Worm (Caenorhabditis elegans) whole organism, L4 larva: Measurements from ENCODE around the gene K05F1.14.

ENCODE experiments used
- R02D3.7 ChIP-seq: fragments of 150-350 bp; sonication (generic microtip); optimal IDR thresholded peaks from 3 replicates; lab custom pipeline; 2014; ENCODE audit warnings: missing biosample characterization, missing genetic modification characterization
- Y48G9A.11 ChIP-seq: fragments of 200-800 bp; sonication (Bioruptor generic); IDR thresholded peaks from 2 replicates; pipeline ENCODE4 v1.3.6; 2022; ENCODE audit warnings: missing genetic modification reagents, missing genetic modification characterization, missing compliant biosample characterization
- aha-1 ChIP-seq: fragments of 150-350 bp; peaks from one replicate; lab custom pipeline; 2014; ENCODE audit warnings: missing biosample characterization, missing genetic modification characterization
- ama-1 ChIP-seq: fragments of 150-350 bp; optimal IDR thresholded peaks from 2 replicates; lab custom pipeline; 2014; ENCODE audit warnings: inconsistent platforms, mixed read lengths
- attf-4 ChIP-seq: sonication (generic microtip); optimal IDR thresholded peaks from 3 replicates; lab custom pipeline; 2017; ENCODE audit warnings: missing biosample characterization, missing genetic modification characterization
- ceh-20 ChIP-seq: fragments of 200-800 bp; sonication (Bioruptor generic); IDR thresholded peaks from 2 replicates; pipeline ENCODE4 v1.3.6; 2022; ENCODE audit warnings: missing genetic modification reagents, missing genetic modification characterization, missing compliant biosample characterization
- ceh-28 ChIP-seq: fragments of 150-350 bp; optimal IDR thresholded peaks from 2 replicates; lab custom pipeline; 2014; ENCODE audit warnings: missing biosample characterization, missing genetic modification reagents, missing genetic modification characterization
- cey-2 ChIP-seq: sonication (generic microtip); optimal IDR thresholded peaks from 3 replicates; lab custom pipeline; 2017; ENCODE audit warnings: missing genetic modification characterization, mild to moderate bottlenecking, missing compliant biosample characterization, antibody characterized with exemption, borderline replicate concordance; ENCODE audit not compliant: insufficient read depth
- daf-16 ChIP-seq, 3 experiments: sonication (generic microtip); optimal IDR thresholded peaks; 2 replicates each; lab custom pipeline; 2016 to 2017; ENCODE audit warnings: missing genetic modification characterization in 3 of 3, missing genetic modification reagents in 3 of 3, mild to moderate bottlenecking in 2 of 3, missing compliant biosample characterization in 2 of 3, missing biosample characterization in 1 of 3, moderate library complexity in 1 of 3
- daf-19 ChIP-seq: fragments of 200-800 bp; sonication (Bioruptor generic); conservative IDR thresholded peaks from 2 replicates; pipeline ENCODE4 v1.3.6; 2022; ENCODE audit warnings: missing genetic modification characterization, missing compliant biosample characterization
- dpl-1 ChIP-seq: fragments of 150-350 bp; optimal IDR thresholded peaks from 2 replicates; lab custom pipeline; 2014; ENCODE audit warnings: missing biosample characterization, missing genetic modification reagents, missing genetic modification characterization
- dve-1 ChIP-seq: sonication (generic microtip); optimal IDR thresholded peaks from 2 replicates; lab custom pipeline; 2017; ENCODE audit warnings: antibody characterized with exemption, mild to moderate bottlenecking, missing genetic modification characterization, missing compliant biosample characterization; ENCODE audit not compliant: insufficient read depth
- egl-27 ChIP-seq: sonication (generic microtip); optimal IDR thresholded peaks from 3 replicates; lab custom pipeline; 2017; ENCODE audit warnings: missing biosample characterization, missing genetic modification reagents, missing genetic modification characterization
- gei-8 ChIP-seq: fragments of 200-800 bp; sonication (Bioruptor generic); optimal IDR thresholded peaks from 2 replicates; lab custom pipeline; 2018; ENCODE audit warnings: mild to moderate bottlenecking, missing genetic modification characterization, missing compliant biosample characterization
- jun-1 ChIP-seq: fragments of 150-350 bp; optimal IDR thresholded peaks from 2 replicates; lab custom pipeline; 2014; ENCODE audit warnings: missing biosample characterization, missing genetic modification reagents, missing genetic modification characterization
- lim-7 ChIP-seq: fragments of 200-800 bp; sonication (Bioruptor generic); IDR thresholded peaks from 2 replicates; pipeline ENCODE4 v1.3.6; 2022; ENCODE audit warnings: missing genetic modification characterization, missing compliant biosample characterization
- lin-15B ChIP-seq: fragments of 150-350 bp; sonication (generic microtip); optimal IDR thresholded peaks from 3 replicates; lab custom pipeline; 2014; ENCODE audit warnings: missing biosample characterization, missing genetic modification characterization
- lin-38 ChIP-seq: fragments of 200-800 bp; sonication (Bioruptor generic); IDR thresholded peaks from 2 replicates; pipeline ENCODE4 v1.3.6; 2022; ENCODE audit warnings: missing genetic modification reagents, missing genetic modification characterization, missing compliant biosample characterization
- lin-39 ChIP-seq: fragments of 150-350 bp; optimal IDR thresholded peaks from 2 replicates; lab custom pipeline; 2014; ENCODE audit warnings: missing biosample characterization, missing genetic modification reagents, missing genetic modification characterization
- lir-3 ChIP-seq: sonication (generic microtip); optimal IDR thresholded peaks from 2 replicates; lab custom pipeline; 2016; ENCODE audit warnings: mild to moderate bottlenecking, missing genetic modification characterization, missing compliant biosample characterization
- lsy-2 ChIP-seq, 2 experiments: fragments of 150-350 bp in 1 of 2; sonication (generic microtip) in 1 of 2; optimal IDR thresholded peaks; 2 replicates each; lab custom pipeline; 2014 to 2017; ENCODE audit warnings: missing biosample characterization in 2 of 2, missing genetic modification characterization in 2 of 2
- madf-5 ChIP-seq, 2 experiments: fragments of 200-800 bp; sonication (Bioruptor generic); IDR thresholded peaks; 2 replicates each; pipeline ENCODE4 v1.3.6; 2022; ENCODE audit warnings: missing compliant biosample characterization in 2 of 2, missing genetic modification characterization in 2 of 2
- mdt-29 ChIP-seq: fragments of 200-800 bp; sonication (Bioruptor generic); IDR thresholded peaks from 2 replicates; pipeline ENCODE4 v1.3.6; 2022; ENCODE audit warnings: missing genetic modification reagents, missing genetic modification characterization, missing compliant biosample characterization
- mes-2 ChIP-seq: sonication (generic microtip); optimal IDR thresholded peaks from 2 replicates; lab custom pipeline; 2016; ENCODE audit warnings: missing genotype, mild to moderate bottlenecking, missing genetic modification characterization, missing compliant biosample characterization; ENCODE audit not compliant: poor library complexity, severe bottlenecking
- nhr-11 ChIP-seq: fragments of 150-350 bp; optimal IDR thresholded peaks from 2 replicates; lab custom pipeline; 2014; ENCODE audit warnings: missing biosample characterization, missing genetic modification characterization
- nhr-237 ChIP-seq: sonication (generic microtip); optimal IDR thresholded peaks from 2 replicates; lab custom pipeline; 2017; ENCODE audit warnings: missing biosample characterization, missing genetic modification characterization
- nhr-25 ChIP-seq: sonication (generic microtip); optimal IDR thresholded peaks from 2 replicates; lab custom pipeline; 2017; ENCODE audit warnings: missing genetic modification characterization, mild to moderate bottlenecking, missing compliant biosample characterization, antibody characterized with exemption, moderate library complexity, borderline replicate concordance; ENCODE audit not compliant: insufficient read depth
- nhr-76 ChIP-seq: fragments of 150-350 bp; optimal IDR thresholded peaks from 2 replicates; lab custom pipeline; 2014; ENCODE audit warnings: missing biosample characterization, missing genetic modification characterization
- php-3 ChIP-seq: fragments of 200-800 bp; sonication (Bioruptor generic); IDR thresholded peaks from 2 replicates; pipeline ENCODE4 v1.3.6; 2022; ENCODE audit warnings: missing genetic modification reagents, missing genetic modification characterization, missing compliant biosample characterization
- set-16 ChIP-seq: fragments of 200-800 bp; sonication (Bioruptor generic); IDR thresholded peaks from 2 replicates; pipeline ENCODE4 v1.3.6; 2022; ENCODE audit warnings: missing genetic modification reagents, missing genetic modification characterization, missing compliant biosample characterization
- unc-130 ChIP-seq: sonication (generic microtip); optimal IDR thresholded peaks from 2 replicates; lab custom pipeline; 2016; ENCODE audit warnings: missing genetic modification reagents, missing genetic modification characterization, missing compliant biosample characterization
- unc-62 ChIP-seq, 3 experiments: fragments of 150-350 bp in 1 of 3; sonication (generic microtip); optimal IDR thresholded peaks in 2 of 3; peaks in 1 of 3; 1 replicate in 1 of 3; 2 replicates in 2 of 3; lab custom pipeline; 2014 to 2017; ENCODE audit warnings: missing biosample characterization in 3 of 3, missing genetic modification characterization in 3 of 3, missing genetic modification reagents in 3 of 3, missing genotype in 1 of 3
- ztf-11 ChIP-seq: fragments of 150-350 bp; optimal IDR thresholded peaks from 2 replicates; lab custom pipeline; 2014; ENCODE audit warnings: missing biosample characterization, missing genetic modification characterization

Gene K05F1.14

ce11 chrII:5792490-5792889 lies at the start of gene K05F1.14:
Gene K05F1.14 (minus strand): TSS chrII:5792590.
- TF ChIP-seq nhr-25 (tag; lab: Kevin White, UChicago): no peak
- TF ChIP-seq, all 104 proteins: peak for 0

DNA sequence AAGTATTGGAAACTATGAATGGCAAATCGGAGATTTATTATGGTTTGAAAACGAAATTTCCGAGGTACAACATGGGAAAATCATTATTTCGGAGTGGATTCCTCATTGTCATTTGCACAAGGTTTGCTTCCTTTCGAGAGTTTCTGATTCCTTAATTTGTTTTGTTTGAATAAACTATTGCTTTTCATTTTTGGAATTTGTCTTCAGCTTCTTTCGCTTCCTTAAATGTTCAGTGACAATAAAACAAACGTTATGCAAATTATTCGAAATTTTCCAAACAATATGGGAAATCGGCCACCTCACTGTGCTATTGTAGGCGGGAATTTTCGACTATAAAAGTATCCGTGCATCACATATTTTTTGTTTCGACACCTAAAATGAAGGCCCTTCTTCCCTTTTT lies 49.5 kb upstream of the K05F1.14 start, which contains the start of gene nep-25:
Gene nep-25, plus strand, starts transcription at position 375 of the 400 bp plus-strand sequence.
- TF ChIP-seq ceh-28 (tag; lab: Kevin White, UChicago): no peak
- no peak for TF ChIP-seq egl-27
- TF ChIP-seq Y48G9A.11 (GFP tag; lab: Robert Waterston, UW): no peak
- peak in 1 of 2 experiments; percentile 90 for TF ChIP-seq unc-62 (GFP tag; optimal IDR thresholded peaks at IDR 0.05 in 1 of 2; lab: Kevin White, UChicago)
- no peak for TF ChIP-seq unc-62 (tag; optimal IDR thresholded peaks at IDR 0.05; lab: Kevin White, UChicago)
- TF ChIP-seq aha-1 (tag; lab: Kevin White, UChicago): peak; percentile 46
- no peak for TF ChIP-seq php-3
- no peak for TF ChIP-seq attf-4 (tag; lab: Kevin White, UChicago)

DNA sequence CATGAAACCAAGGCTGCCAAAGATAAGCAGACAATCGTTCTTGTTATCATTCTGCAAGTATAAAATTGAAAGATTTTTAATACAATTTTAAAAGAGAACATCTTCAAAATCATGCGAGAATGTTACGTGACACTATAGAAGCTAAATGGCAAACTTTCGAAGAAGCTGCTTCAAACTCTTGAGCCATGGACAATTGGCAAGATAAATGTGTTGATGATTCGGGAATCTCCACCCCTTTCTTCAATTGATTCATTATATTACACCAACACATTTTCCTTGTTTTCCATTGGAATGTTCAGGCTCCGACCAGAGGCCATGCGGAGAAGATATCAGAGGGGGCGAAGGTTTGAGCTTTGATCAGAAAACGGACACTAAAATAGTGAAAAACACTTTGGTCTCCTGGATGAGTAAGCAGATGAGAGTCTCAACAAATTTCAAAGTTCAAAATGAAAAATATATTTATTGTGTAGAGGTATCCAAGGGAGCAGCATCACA lies 48.7 kb upstream of the K05F1.14 start, which contains the start of gene lec-5:
Gene lec-5, minus strand, starts transcription at position 51 of the 495 bp plus-strand sequence.
- no peak for TF ChIP-seq lim-7
- no peak for TF ChIP-seq cey-2 (tag; lab: Kevin White, UChicago)
- TF ChIP-seq aha-1 (tag; lab: Kevin White, UChicago): no peak
- no peak for TF ChIP-seq lsy-2 (tag; optimal IDR thresholded peaks at IDR 0.05; lab: Kevin White, UChicago)
- TF ChIP-seq ama-1 (lab: Kevin White, UChicago): no peak
- no peak for TF ChIP-seq ceh-28 (tag; lab: Kevin White, UChicago)
- TF ChIP-seq nhr-11: peak; percentile 34
- no peak for TF ChIP-seq nhr-237
- no peak for TF ChIP-seq dve-1 (tag; lab: Kevin White, UChicago)
- no peak for TF ChIP-seq lir-3 (tag; lab: Kevin White, UChicago)
- TF ChIP-seq lin-38 (GFP tag; lab: Robert Waterston, UW): no peak
- no peak for TF ChIP-seq ceh-20 (GFP tag; lab: Robert Waterston, UW)
- TF ChIP-seq set-16: no peak
- no peak for TF ChIP-seq madf-5 (GFP tag; IDR thresholded peaks at IDR 0.05; lab: Robert Waterston, UW)
- TF ChIP-seq daf-16 (GFP tag; optimal IDR thresholded peaks at IDR 0.05; lab: Kevin White, UChicago): peak in 1 of 2 experiments; percentile 94
- no peak for TF ChIP-seq daf-16 (tag; optimal IDR thresholded peaks at IDR 0.05; lab: Kevin White, UChicago)
- TF ChIP-seq jun-1 (tag; lab: Kevin White, UChicago): no peak

DNA sequence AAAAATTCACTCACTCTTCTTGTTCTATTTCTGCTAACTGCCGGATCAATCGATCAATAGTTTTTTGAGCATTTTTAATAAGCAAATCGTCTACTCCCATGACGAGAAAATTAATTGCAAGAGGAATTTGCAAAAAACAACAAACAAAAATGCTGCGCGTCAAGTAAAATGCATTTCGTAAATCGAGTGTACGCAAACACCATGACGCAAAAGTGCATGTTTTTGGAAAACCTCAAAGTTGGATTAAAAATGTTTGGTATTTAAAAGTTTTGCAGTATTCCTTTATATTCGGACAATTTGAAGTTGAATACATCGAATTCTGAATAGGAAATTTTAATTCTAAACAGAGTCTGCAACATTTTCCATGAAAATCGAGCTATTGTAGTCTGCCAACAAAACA lies 46.8 kb upstream of the K05F1.14 start, which contains the start of gene ZK1248.19:
Gene ZK1248.19, minus strand, starts transcription at position 188 of the 400 bp plus-strand sequence.
- TF ChIP-seq aha-1 (tag; lab: Kevin White, UChicago) (no peak), lin-39 (tag; lab: Kevin White, UChicago) (no peak), unc-130 (no peak), daf-16 (GFP tag; optimal IDR thresholded peaks at IDR 0.05; lab: Kevin White, UChicago) (no peak), daf-16 (tag; optimal IDR thresholded peaks at IDR 0.05; lab: Kevin White, UChicago) (peak; percentile 24), nhr-76 (tag; lab: Kevin White, UChicago) (no peak), mdt-29 (GFP tag; lab: Robert Waterston, UW) (no peak), lin-15B (tag; lab: Kevin White, UChicago) (no peak), ztf-11 (tag; lab: Kevin White, UChicago) (no peak), dpl-1 (GFP tag; lab: Kevin White, UChicago) (peak; percentile 12), lsy-2 (tag; optimal IDR thresholded peaks at IDR 0.05; lab: Kevin White, UChicago) (peak in 1 of 2 experiments; percentile 54), R02D3.7 (peak; percentile 88), mes-2 (tag; lab: Kevin White, UChicago) (peak; percentile 57), gei-8 (no peak), set-16 (no peak), daf-19 (GFP tag; lab: Robert Waterston, UW) (no peak)
